Worm (Caenorhabditis elegans): ENCODE data around the gene mes-4.

- no peak for TF ChIP-seq nhr-237 (tag; optimal IDR thresholded peaks at IDR 0.05)
- no peak for TF ChIP-seq skn-1 (tag; optimal IDR thresholded peaks at IDR 0.05)
- TF ChIP-seq lin-39 (tag; optimal IDR thresholded peaks at IDR 0.05), result no peak
- no peak for TF ChIP-seq elt-3 (tag; optimal IDR thresholded peaks at IDR 0.05)
- no peak for TF ChIP-seq fos-1 (tag; optimal IDR thresholded peaks at IDR 0.05)
Measured at ce11 chrV:13423045-13423444, 14.3 kb downstream of the mes-4 start, which contains the start of gene srv-9.

Data from whole organism, L3 larva.